Fruit fly (Drosophila melanogaster) whole organism, embryonic: ENCODE results near the gene arx.
A peak's percentile ranks its signal among the peaks of the same experiment; 100 is the strongest.

ENCODE experiments used
- Ada2b ChIP-seq: fragments of 200-800 bp; sonication (Bioruptor generic); IDR thresholded peaks from 2 replicates; pipeline ENCODE4 v1.3.6; 2022; ENCODE audit warnings: missing biosample characterization, missing genetic modification characterization
- B-H1 ChIP-seq: fragments of 200-800 bp; sonication (Bioruptor generic); IDR thresholded peaks from 3 replicates; pipeline ENCODE4 v1.3.6; 2022; ENCODE audit warnings: missing biosample characterization, missing genetic modification characterization
- CG10979 ChIP-seq: fragments of 200-800 bp; sonication (Bioruptor generic); optimal IDR thresholded peaks from 2 replicates; lab custom pipeline; 2018; ENCODE audit warnings: missing biosample characterization, mild to moderate bottlenecking, missing genetic modification characterization, moderate library complexity
- CG12219 ChIP-seq: fragments of 200-800 bp; sonication (Bioruptor generic); optimal IDR thresholded peaks from 3 replicates; lab custom pipeline; 2018; ENCODE audit warnings: missing biosample characterization, mild to moderate bottlenecking, missing genetic modification characterization
- CG12299 ChIP-seq: fragments of 200-800 bp; sonication (Bioruptor generic); optimal IDR thresholded peaks from 2 replicates; lab custom pipeline; 2018; ENCODE audit warnings: missing biosample characterization, mild to moderate bottlenecking, missing genetic modification characterization
- CG14710 ChIP-seq: fragments of 200-800 bp; sonication (Bioruptor generic); optimal IDR thresholded peaks from 3 replicates; lab custom pipeline; 2019; ENCODE audit warnings: missing biosample characterization, mild to moderate bottlenecking, missing genetic modification characterization, moderate library complexity
- CG1529 ChIP-seq: fragments of 200-800 bp; sonication (Bioruptor generic); optimal IDR thresholded peaks from 3 replicates; lab custom pipeline; 2018; ENCODE audit warnings: missing biosample characterization, missing genetic modification characterization
- CG15514 ChIP-seq: fragments of 200-800 bp; sonication (Bioruptor generic); optimal IDR thresholded peaks from 3 replicates; lab custom pipeline; 2017; ENCODE audit warnings: missing biosample characterization, missing genetic modification characterization, mild to moderate bottlenecking, moderate library complexity, missing genetic modification reagents
- CG1603 ChIP-seq: fragments of 200-800 bp; sonication (Bioruptor generic); optimal IDR thresholded peaks from 2 replicates; lab custom pipeline; 2019; ENCODE audit warnings: missing biosample characterization, mild to moderate bottlenecking, missing genetic modification characterization, moderate library complexity
- CG16815 ChIP-seq: fragments of 200-800 bp; sonication (Bioruptor generic); optimal IDR thresholded peaks from 3 replicates; lab custom pipeline; 2017; ENCODE audit warnings: missing biosample characterization, mild to moderate bottlenecking, missing genetic modification characterization
- CG3065 ChIP-seq: fragments of 200-800 bp; sonication (Bioruptor generic); optimal IDR thresholded peaks from 2 replicates; lab custom pipeline; 2016; ENCODE audit warnings: missing biosample characterization, missing genetic modification characterization
- CG5245 ChIP-seq: fragments of 200-800 bp; sonication (Bioruptor generic); optimal IDR thresholded peaks from 3 replicates; lab custom pipeline; 2016; ENCODE audit warnings: missing biosample characterization, missing genetic modification characterization
- CG6813 ChIP-seq: fragments of 200-800 bp; sonication (Bioruptor generic); optimal IDR thresholded peaks from 2 replicates; lab custom pipeline; 2017; ENCODE audit warnings: missing biosample characterization, missing genetic modification characterization, mild to moderate bottlenecking, moderate library complexity, missing genetic modification reagents
- CG7928 ChIP-seq: fragments of 200-800 bp; sonication (Bioruptor generic); optimal IDR thresholded peaks from 2 replicates; lab custom pipeline; 2017; ENCODE audit warnings: missing biosample characterization, mild to moderate bottlenecking, missing genetic modification characterization
- CG7987 ChIP-seq: fragments of 200-800 bp; sonication (Bioruptor generic); optimal IDR thresholded peaks from 2 replicates; lab custom pipeline; 2018; ENCODE audit warnings: missing biosample characterization, mild to moderate bottlenecking, missing genetic modification characterization, moderate library complexity
- CG8765 ChIP-seq: fragments of 200-800 bp; sonication (Bioruptor generic); IDR thresholded peaks from 2 replicates; pipeline ENCODE4 v1.3.6; 2022; ENCODE audit warnings: missing biosample characterization, missing genetic modification characterization
- CG9817 ChIP-seq: fragments of 200-800 bp; sonication (Bioruptor generic); optimal IDR thresholded peaks from 2 replicates; lab custom pipeline; 2018; ENCODE audit warnings: missing biosample characterization, mild to moderate bottlenecking, missing genetic modification characterization, moderate library complexity
- Deaf1 ChIP-seq: fragments of 200-800 bp; optimal IDR thresholded peaks from 3 replicates; lab custom pipeline; 2019; ENCODE audit warnings: missing biosample characterization, mild to moderate bottlenecking, missing genetic modification characterization, moderate library complexity
- Ets65A ChIP-seq: fragments of 200-800 bp; sonication (Bioruptor generic); peaks from one replicate; lab custom pipeline; 2016; ENCODE audit warnings: missing biosample characterization, missing genetic modification characterization
- Gsc ChIP-seq: fragments of 200-800 bp; sonication (Bioruptor generic); IDR thresholded peaks from 2 replicates; pipeline ENCODE4 v1.3.6; 2022; ENCODE audit warnings: missing biosample characterization, missing genetic modification characterization
- HmgZ ChIP-seq: fragments of 200-800 bp; sonication (Bioruptor generic); optimal IDR thresholded peaks from 2 replicates; lab custom pipeline; 2018; ENCODE audit warnings: missing biosample characterization, mild to moderate bottlenecking, missing genetic modification characterization
- Hmr ChIP-seq: fragments of 200-800 bp; sonication (Bioruptor generic); optimal IDR thresholded peaks from 3 replicates; lab custom pipeline; 2017; ENCODE audit warnings: mild to moderate bottlenecking, missing biosample characterization, missing genetic modification reagents, missing genetic modification characterization
- Hmx ChIP-seq: fragments of 200-800 bp; sonication (Bioruptor generic); optimal IDR thresholded peaks from 2 replicates; lab custom pipeline; 2016; ENCODE audit warnings: missing biosample characterization, missing genetic modification characterization
- Kr ChIP-seq: fragments of 200-800 bp; sonication (Bioruptor generic); optimal IDR thresholded peaks from 2 replicates; lab custom pipeline; 2017; ENCODE audit warnings: missing biosample characterization, mild to moderate bottlenecking, missing genetic modification characterization
- Med ChIP-seq: fragments of 200-800 bp; sonication (Bioruptor generic); peaks from one replicate; lab custom pipeline; 2016; ENCODE audit warnings: missing biosample characterization, missing genetic modification characterization, mild to moderate bottlenecking, inconsistent platforms, moderate library complexity
- NC2β ChIP-seq: fragments of 200-800 bp; sonication (Bioruptor generic); optimal IDR thresholded peaks from 2 replicates; lab custom pipeline; 2016; ENCODE audit warnings: missing biosample characterization, missing genetic modification characterization
- NFAT ChIP-seq: fragments of 200-800 bp; sonication (Bioruptor generic); IDR thresholded peaks from 2 replicates; pipeline ENCODE4 v1.3.6; 2022; ENCODE audit warnings: missing biosample characterization, missing genetic modification characterization
- Nf-YA ChIP-seq: fragments of 200-800 bp; sonication (Bioruptor generic); IDR thresholded peaks from 2 replicates; pipeline ENCODE4 v1.3.6; 2022; ENCODE audit warnings: missing biosample characterization, missing genetic modification characterization
- PHDP ChIP-seq: fragments of 200-800 bp; sonication (Bioruptor generic); optimal IDR thresholded peaks from 3 replicates; lab custom pipeline; 2018; ENCODE audit warnings: missing biosample characterization, mild to moderate bottlenecking, missing genetic modification characterization, moderate library complexity
- Ptx1 ChIP-seq: fragments of 200-800 bp; sonication (Bioruptor generic); IDR thresholded peaks from 2 replicates; pipeline ENCODE4 v1.3.6; 2022; ENCODE audit warnings: missing biosample characterization, missing genetic modification characterization
- Scr ChIP-seq: fragments of 200-800 bp; sonication (Bioruptor generic); IDR thresholded peaks from 2 replicates; pipeline ENCODE4 v1.3.6; 2022; ENCODE audit warnings: missing biosample characterization, missing genetic modification characterization; ENCODE audit not compliant: partially characterized antibody
- Sox100B ChIP-seq: fragments of 200-800 bp; sonication (Bioruptor generic); optimal IDR thresholded peaks from 3 replicates; lab custom pipeline; 2018; ENCODE audit warnings: missing biosample characterization, mild to moderate bottlenecking, missing genetic modification characterization
- Taf1 ChIP-seq: fragments of 200-800 bp; sonication (Bioruptor generic); IDR thresholded peaks from 2 replicates; pipeline ENCODE4 v1.3.6; 2022; ENCODE audit warnings: missing biosample characterization, missing genetic modification characterization
- abd-A ChIP-seq: fragments of 200-800 bp; sonication (Bioruptor generic); optimal IDR thresholded peaks from 3 replicates; lab custom pipeline; 2019; ENCODE audit warnings: missing biosample characterization, mild to moderate bottlenecking, missing genetic modification characterization, moderate library complexity
- br ChIP-seq: fragments of >200 bp; optimal IDR thresholded peaks from 2 replicates; lab custom pipeline; 2017
- chinmo ChIP-seq: fragments of 200-800 bp; sonication (Bioruptor generic); IDR thresholded peaks from 4 replicates; pipeline ENCODE4 v1.3.6; 2022; ENCODE audit warnings: missing biosample characterization, missing genetic modification characterization; ENCODE audit not compliant: partially characterized antibody
- crol ChIP-seq: fragments of 200-800 bp; sonication (Bioruptor generic); IDR thresholded peaks from 2 replicates; pipeline ENCODE4 v1.3.6; 2022; ENCODE audit warnings: missing biosample characterization, missing genetic modification characterization
- en ChIP-seq: fragments of 200-800 bp; sonication (Bioruptor generic); optimal IDR thresholded peaks from 2 replicates; lab custom pipeline; 2016; ENCODE audit warnings: missing biosample characterization, missing genetic modification characterization
- fd64A ChIP-seq: fragments of 200-800 bp; sonication (Bioruptor generic); optimal IDR thresholded peaks from 3 replicates; lab custom pipeline; 2018; ENCODE audit warnings: missing biosample characterization, mild to moderate bottlenecking, missing genetic modification characterization
- gsb ChIP-seq: fragments of 200-800 bp; sonication (Bioruptor generic); IDR thresholded peaks from 2 replicates; pipeline ENCODE4 v1.3.6; 2022; ENCODE audit warnings: missing biosample characterization, missing genetic modification characterization
- hth ChIP-seq: fragments of >200 bp; optimal IDR thresholded peaks from 2 replicates; lab custom pipeline; 2017; ENCODE audit warnings: inconsistent platforms
- ken ChIP-seq: fragments of 200-800 bp; sonication (Bioruptor generic); IDR thresholded peaks from 3 replicates; pipeline ENCODE4 v1.3.6; 2022; ENCODE audit warnings: missing biosample characterization, missing genetic modification characterization
- luna ChIP-seq: fragments of 200-800 bp; sonication (Bioruptor generic); optimal IDR thresholded peaks from 2 replicates; lab custom pipeline; 2016; ENCODE audit warnings: missing biosample characterization, missing genetic modification characterization
- mirr ChIP-seq: fragments of 200-800 bp; sonication (Bioruptor generic); optimal IDR thresholded peaks from 3 replicates; lab custom pipeline; 2018; ENCODE audit warnings: missing biosample characterization, mild to moderate bottlenecking, missing genetic modification characterization
- nom ChIP-seq: fragments of 200-800 bp; sonication (Bioruptor generic); optimal IDR thresholded peaks from 2 replicates; lab custom pipeline; 2017; ENCODE audit warnings: missing biosample characterization, missing genetic modification characterization, mild to moderate bottlenecking, moderate library complexity, missing genetic modification reagents
- onecut ChIP-seq: fragments of 200-800 bp; sonication (Bioruptor generic); IDR thresholded peaks from 2 replicates; pipeline ENCODE4 v1.3.6; 2022; ENCODE audit warnings: missing biosample characterization, missing genetic modification characterization
- prd ChIP-seq, 3 experiments: fragments of >200 bp in 2 of 3; fragments of 200-800 bp in 1 of 3; sonication (Bioruptor generic) in 1 of 3; optimal IDR thresholded peaks in 2 of 3; IDR thresholded peaks in 1 of 3; 2 replicates in 2 of 3; 3 replicates in 1 of 3; pipeline versions ENCODE4 v1.3.6 to Lab custom; 2017 to 2022; ENCODE audit warnings: missing biosample characterization in 1 of 3, missing genetic modification characterization in 1 of 3
- sc ChIP-seq, 3 experiments: fragments of >200 bp in 2 of 3; fragments of 200-800 bp in 1 of 3; sonication (Bioruptor generic) in 1 of 3; optimal IDR thresholded peaks; 2 replicates in 2 of 3; 3 replicates in 1 of 3; lab custom pipeline; 2017; ENCODE audit warnings: mild to moderate bottlenecking in 1 of 3, missing biosample characterization in 1 of 3, missing genetic modification characterization in 1 of 3, missing genetic modification reagents in 1 of 3
- scrt ChIP-seq: fragments of 200-800 bp; sonication (Bioruptor generic); optimal IDR thresholded peaks from 2 replicates; lab custom pipeline; 2018; ENCODE audit warnings: missing biosample characterization, mild to moderate bottlenecking, missing genetic modification characterization, moderate library complexity
- toy ChIP-seq: fragments of 200-800 bp; sonication (Bioruptor generic); IDR thresholded peaks from 2 replicates; pipeline ENCODE4 v1.3.6; 2022; ENCODE audit warnings: missing biosample characterization, missing genetic modification characterization
- zfh1 ChIP-seq: fragments of 200-800 bp; sonication (Bioruptor generic); IDR thresholded peaks from 3 replicates; pipeline ENCODE4 v1.3.6; 2022; ENCODE audit warnings: missing biosample characterization, missing genetic modification characterization

The arx gene

DNA sequence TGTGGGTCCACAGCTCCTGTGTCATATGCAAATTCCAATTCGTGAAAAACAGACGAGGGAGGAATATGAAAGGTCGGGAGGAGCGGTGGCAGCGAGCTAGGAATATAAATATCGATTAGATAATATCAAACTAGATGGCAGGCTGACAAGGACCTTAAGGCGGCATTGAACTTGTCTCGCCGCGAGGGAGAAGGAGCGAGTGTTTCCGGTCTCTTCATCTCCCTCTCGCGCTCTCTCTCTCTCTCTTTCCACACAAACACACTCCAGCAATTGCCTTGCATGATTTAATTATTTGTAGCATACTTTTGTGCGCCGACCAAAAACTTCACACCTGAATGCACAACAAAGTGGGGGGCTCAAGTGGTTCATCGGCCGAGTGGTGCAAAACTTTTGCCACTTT is 45.6 kb upstream of the arx start (continued):
- TF ChIP-seq Med (no peak), fd64A (GFP tag; lab: Kevin White, UChicago) (no peak), ken (GFP tag; lab: Robert Waterston, UW) (0 out of 3 replicates have a peak, but pooled peaks have one; percentile 8), CG1603 (tag; lab: Kevin White, UChicago) (peak; percentile 19), Scr (GFP tag; lab: Robert Waterston, UW) (no peak), Taf1 (GFP tag; lab: Robert Waterston, UW) (no peak), CG12219 (no peak), CG5245 (GFP tag; lab: Kevin White, UChicago) (no peak), toy (GFP tag; lab: Robert Waterston, UW) (no peak), CG12299 (tag; lab: Kevin White, UChicago) (no peak), CG9817 (tag; lab: Kevin White, UChicago) (no peak), gsb (GFP tag; lab: Robert Waterston, UW) (no peak), CG14710 (tag; lab: Kevin White, UChicago) (no peak), CG6813 (GFP tag; lab: Kevin White, UChicago) (no peak), nom (GFP tag; lab: Kevin White, UChicago) (no peak), CG15514 (GFP tag; lab: Kevin White, UChicago) (no peak), CG7987 (GFP tag; lab: Kevin White, UChicago) (no peak), sc (optimal IDR thresholded peaks at IDR 0.05; lab: Kevin White, UChicago) (no peak), sc (GFP tag; optimal IDR thresholded peaks at IDR 0.05; lab: Kevin White, UChicago) (no peak), Kr (GFP tag; lab: Kevin White, UChicago) (no peak), onecut (GFP tag; lab: Robert Waterston, UW) (peak; percentile 47), luna (GFP tag; lab: Kevin White, UChicago) (no peak), CG1529 (no peak), NC2β (no peak), Ptx1 (GFP tag; lab: Robert Waterston, UW) (no peak), mirr (no peak), prd (optimal IDR thresholded peaks at IDR 0.05; lab: Kevin White, UChicago) (no peak), prd (GFP tag; IDR thresholded peaks at IDR 0.05; lab: Robert Waterston, UW) (0 out of 3 replicates have a peak, but pooled peaks have one; percentile 26), B-H1 (GFP tag; lab: Robert Waterston, UW) (no peak), Nf-YA (GFP tag; lab: Robert Waterston, UW) (peak; percentile 20; the same call in 1 of the 2 replicates), CG16815 (GFP tag; lab: Kevin White, UChicago) (no peak), hth (lab: Kevin White, UChicago) (no peak), PHDP (no peak), zfh1 (GFP tag; lab: Robert Waterston, UW) (peak; percentile 48; the same call in 1 of the 3 replicates), en (no peak), CG7928 (no peak), HmgZ (tag; lab: Kevin White, UChicago) (no peak)

DNA sequence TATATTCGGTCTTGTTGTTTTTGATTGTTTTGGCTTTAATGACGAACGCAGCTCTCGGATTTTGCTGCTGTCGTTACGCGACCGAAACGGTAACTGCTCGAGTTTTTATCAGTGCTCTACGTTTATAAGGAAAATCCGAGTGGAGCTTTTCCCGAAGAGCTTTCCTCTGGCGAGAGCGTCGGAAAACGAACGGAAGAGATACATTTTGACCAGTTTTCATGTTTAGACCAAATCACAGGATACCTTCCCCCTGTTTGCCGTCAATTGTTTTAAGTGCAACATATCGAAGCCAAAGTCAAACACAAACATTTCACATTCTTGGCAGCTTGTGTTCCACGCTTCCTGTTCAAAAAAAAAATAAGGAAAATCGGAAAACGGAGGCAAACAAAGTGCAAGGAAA is 44.6 kb upstream of the arx start, which contains the start of gene CG32204:
Gene CG32204 (minus strand): TSS at position 101 of the 400 bp plus-strand sequence.
- TF ChIP-seq CG10979 (tag; lab: Kevin White, UChicago): no peak
- TF ChIP-seq Hmr (GFP tag; lab: Kevin White, UChicago): no peak
- TF ChIP-seq CG8765 (GFP tag; lab: Robert Waterston, UW): no peak
- TF ChIP-seq chinmo (GFP tag; lab: Robert Waterston, UW): 0 out of 4 replicates have a peak, but pooled peaks have one; percentile 24
- TF ChIP-seq Ada2b (GFP tag; lab: Robert Waterston, UW): no peak
- TF ChIP-seq br (lab: Kevin White, UChicago): no peak
- peak; percentile 82 for TF ChIP-seq Ets65A (GFP tag; lab: Kevin White, UChicago)
- TF ChIP-seq Gsc: no peak
- peak; percentile 46 for TF ChIP-seq scrt (GFP tag; lab: Kevin White, UChicago)
- TF ChIP-seq Deaf1 (tag; lab: Kevin White, UChicago): peak; percentile 82
- peak; percentile 23 for TF ChIP-seq abd-A (tag; lab: Kevin White, UChicago)
- TF ChIP-seq Sox100B (GFP tag; lab: Kevin White, UChicago): no peak
- no peak for TF ChIP-seq crol (GFP tag; lab: Robert Waterston, UW)
- TF ChIP-seq CG3065 (GFP tag; lab: Kevin White, UChicago): no peak
- no peak for TF ChIP-seq NFAT (GFP tag; lab: Robert Waterston, UW)
- no peak for TF ChIP-seq Hmx
